In genomic region chr3L:818438-819138, dm6 we compare ENCODE assay signal across 2 fruit fly cellular contexts.
TF ChIP-seq lines count a peak whose summit lies in the region.

No protein-coding gene starts in this region.

TF ChIP-seq in whole organism, embryonic, 481 proteins besides CTCF, POLR2A, EP300 and RAD21 (continued from another document and continues in another):
- TF ChIP-seq pan (optimal IDR thresholded peaks at IDR 0.05; lab: Kevin White, UChicago) (no peak), pan (GFP tag; optimal IDR thresholded peaks at IDR 0.05 in 1 of 2, IDR thresholded peaks at IDR 0.05 in 1 of 2) (peak in 1 of 2 experiments; percentile 75), tgo (GFP tag; IDR thresholded peaks at IDR 0.05; lab: Robert Waterston, UW) (peak; percentile 19; the same call in 2 of the 3 replicates), rib (GFP tag; IDR thresholded peaks at IDR 0.05; lab: Robert Waterston, UW) (no peak), CG17361 (GFP tag; IDR thresholded peaks at IDR 0.05; lab: Robert Waterston, UW) (peak; percentile 40; the same call in 2 of the 3 replicates), slbo (GFP tag; IDR thresholded peaks at IDR 0.05; lab: Robert Waterston, UW) (0 out of 2 replicates have a peak, but pooled peaks have one; percentile 16), dysf (GFP tag; IDR thresholded peaks at IDR 0.05; lab: Robert Waterston, UW) (peak; percentile 21; the same call in 1 of the 3 replicates), CG11456 (GFP tag; IDR thresholded peaks at IDR 0.05; lab: Robert Waterston, UW) (no peak), mld (GFP tag; IDR thresholded peaks at IDR 0.05; lab: Robert Waterston, UW; ENCODE audit: partially characterized antibody) (no peak), zf30C (GFP tag; optimal IDR thresholded peaks at IDR 0.05; lab: Kevin White, UChicago) (no peak), Blimp-1 (GFP tag; optimal IDR thresholded peaks at IDR 0.05; lab: Kevin White, UChicago) (peak; percentile 29), chinmo (GFP tag; IDR thresholded peaks at IDR 0.05; lab: Robert Waterston, UW; ENCODE audit: partially characterized antibody) (0 out of 4 replicates have a peak, but pooled peaks have one; percentile 61), YL-1 (GFP tag; optimal IDR thresholded peaks at IDR 0.05; lab: Kevin White, UChicago) (no peak), hth (optimal IDR thresholded peaks at IDR 0.05; lab: Kevin White, UChicago) (no peak), ems (GFP tag; optimal IDR thresholded peaks at IDR 0.05; lab: Kevin White, UChicago) (no peak), CG14710 (tag; optimal IDR thresholded peaks at IDR 0.05; lab: Kevin White, UChicago) (no peak), Med (GFP tag; lab: Kevin White, UChicago) (peak; percentile 21), maf-S (GFP tag; optimal IDR thresholded peaks at IDR 0.05; lab: Kevin White, UChicago) (no peak), gem (tag; optimal IDR thresholded peaks at IDR 0.05; lab: Kevin White, UChicago) (peak; percentile 54), CG4854 (GFP tag; optimal IDR thresholded peaks at IDR 0.05; lab: Kevin White, UChicago) (no peak), BEAF-32 (GFP tag; optimal IDR thresholded peaks at IDR 0.05; lab: Kevin White, UChicago) (no peak), Gug (GFP tag; IDR thresholded peaks at IDR 0.05; lab: Robert Waterston, UW) (peak; percentile 35; the same call in 1 of the 4 replicates), CG10267 (tag; optimal IDR thresholded peaks at IDR 0.05; lab: Kevin White, UChicago) (no peak), dpn (GFP tag; optimal IDR thresholded peaks at IDR 0.05; lab: Kevin White, UChicago) (peak in 1 of 2 experiments; percentile 1), sim (GFP tag; IDR thresholded peaks at IDR 0.05; lab: Robert Waterston, UW) (no peak), Hr39 (optimal IDR thresholded peaks at IDR 0.05; lab: Kevin White, UChicago) (no peak), Bdp1 (GFP tag; optimal IDR thresholded peaks at IDR 0.05; lab: Kevin White, UChicago) (no peak), CG17568 (GFP tag; optimal IDR thresholded peaks at IDR 0.05; lab: Kevin White, UChicago) (no peak), Camta (GFP tag; optimal IDR thresholded peaks at IDR 0.05; lab: Kevin White, UChicago) (peak; percentile 10), Ptx1 (GFP tag; IDR thresholded peaks at IDR 0.05; lab: Robert Waterston, UW) (peak; percentile 32; the same call in 1 of the 2 replicates), chm (GFP tag; IDR thresholded peaks at IDR 0.05; lab: Robert Waterston, UW) (no peak), CG15269 (tag; optimal IDR thresholded peaks at IDR 0.05; lab: Kevin White, UChicago) (peak; percentile 50), CG33557 (GFP tag; optimal IDR thresholded peaks at IDR 0.05; lab: Kevin White, UChicago) (no peak), cad (GFP tag; optimal IDR thresholded peaks at IDR 0.05; lab: Kevin White, UChicago) (no peak), Xrp1 (GFP tag; IDR thresholded peaks at IDR 0.05; lab: Robert Waterston, UW) (0 out of 2 replicates have a peak, but pooled peaks have one; percentile 17), CG2712 (tag; optimal IDR thresholded peaks at IDR 0.05; lab: Kevin White, UChicago) (peak; percentile 14), CG10274 (GFP tag; optimal IDR thresholded peaks at IDR 0.05; lab: Kevin White, UChicago) (no peak), nerfin-1 (tag; optimal IDR thresholded peaks at IDR 0.05; lab: Kevin White, UChicago) (peak; percentile 4), gce (GFP tag; IDR thresholded peaks at IDR 0.05; lab: Robert Waterston, UW) (no peak), CG6689 (GFP tag; IDR thresholded peaks at IDR 0.05; lab: Robert Waterston, UW) (0 out of 2 replicates have a peak, but pooled peaks have one; percentile 18), CG17829 (tag; optimal IDR thresholded peaks at IDR 0.05; lab: Kevin White, UChicago) (peak; percentile 16), CG8924 (tag; optimal IDR thresholded peaks at IDR 0.05; lab: Kevin White, UChicago) (peak; percentile 3), Bteb2 (GFP tag; optimal IDR thresholded peaks at IDR 0.05; lab: Kevin White, UChicago) (no peak), CG13894 (tag; optimal IDR thresholded peaks at IDR 0.05; lab: Kevin White, UChicago) (no peak), CG1792 (GFP tag; optimal IDR thresholded peaks at IDR 0.05; lab: Kevin White, UChicago) (no peak), oc (tag; optimal IDR thresholded peaks at IDR 0.05; lab: Kevin White, UChicago) (peak; percentile 29), Asciz (GFP tag; optimal IDR thresholded peaks at IDR 0.05; lab: Kevin White, UChicago) (peak; percentile 1), vvl (GFP tag; IDR thresholded peaks at IDR 0.05; lab: Robert Waterston, UW) (peak; percentile 40), sug (tag; optimal IDR thresholded peaks at IDR 0.05; lab: Kevin White, UChicago) (no peak), peb (GFP tag; IDR thresholded peaks at IDR 0.05; lab: Robert Waterston, UW) (no peak), CG14050 (GFP tag; IDR thresholded peaks at IDR 0.05; lab: Robert Waterston, UW) (peak; percentile 48; the same call in 2 of the 3 replicates), CG10979 (tag; optimal IDR thresholded peaks at IDR 0.05; lab: Kevin White, UChicago) (peak; percentile 12), sna (GFP tag; IDR thresholded peaks at IDR 0.05; lab: Robert Waterston, UW; ENCODE audit: partially characterized antibody) (no peak), Ssrp (tag; optimal IDR thresholded peaks at IDR 0.05; lab: Kevin White, UChicago) (peak; percentile 16), CG18764 (GFP tag; optimal IDR thresholded peaks at IDR 0.05; lab: Kevin White, UChicago) (no peak), E2f1 (GFP tag; IDR thresholded peaks at IDR 0.05; lab: Robert Waterston, UW) (no peak), CG3407 (GFP tag; optimal IDR thresholded peaks at IDR 0.05; lab: Kevin White, UChicago) (no peak), Neu2 (GFP tag; optimal IDR thresholded peaks at IDR 0.05; lab: Kevin White, UChicago; ENCODE audit: borderline replicate concordance) (no peak), Kr (GFP tag; optimal IDR thresholded peaks at IDR 0.05; lab: Kevin White, UChicago) (no peak), Hr3 (GFP tag; optimal IDR thresholded peaks at IDR 0.05; lab: Kevin White, UChicago) (no peak), phol (tag; optimal IDR thresholded peaks at IDR 0.05; lab: Kevin White, UChicago) (peak; percentile 43), row (GFP tag; IDR thresholded peaks at IDR 0.05; lab: Robert Waterston, UW) (peak; percentile 30; the same call in 2 of the 3 replicates), ATbp (GFP tag; optimal IDR thresholded peaks at IDR 0.05; lab: Kevin White, UChicago) (peak; percentile 6), Vsx1 (GFP tag; optimal IDR thresholded peaks at IDR 0.05; lab: Kevin White, UChicago) (peak; percentile 30), grau (tag; optimal IDR thresholded peaks at IDR 0.05; lab: Kevin White, UChicago) (peak; percentile 20)

TF ChIP-seq in whole organism, prepupa, 60 proteins besides CTCF, POLR2A, EP300 and RAD21 (continued from another document):
- peak; percentile 38 for TF ChIP-seq Eip75B (GFP tag; optimal IDR thresholded peaks at IDR 0.05; lab: Kevin White, UChicago)
- TF ChIP-seq pdm3 (GFP tag; optimal IDR thresholded peaks at IDR 0.05; lab: Kevin White, UChicago) = peak; percentile 64
- peak; percentile 20 for TF ChIP-seq CG9139 (GFP tag; optimal IDR thresholded peaks at IDR 0.05; lab: Kevin White, UChicago)
- TF ChIP-seq Eip78C (GFP tag; lab: Kevin White, UChicago) = peak; percentile 93
- TF ChIP-seq OdsH (GFP tag; optimal IDR thresholded peaks at IDR 0.05; lab: Kevin White, UChicago) = peak; percentile 67
- TF ChIP-seq Blimp-1 (GFP tag; optimal IDR thresholded peaks at IDR 0.05; lab: Kevin White, UChicago) = no peak
- TF ChIP-seq Eip93F (GFP tag; optimal IDR thresholded peaks at IDR 0.05; lab: Kevin White, UChicago) = no peak
- TF ChIP-seq CG4318 (GFP tag; optimal IDR thresholded peaks at IDR 0.05; lab: Kevin White, UChicago) = peak; percentile 49
- TF ChIP-seq Lpt (GFP tag; optimal IDR thresholded peaks at IDR 0.05; lab: Kevin White, UChicago) = no peak
- peak; percentile 67 for TF ChIP-seq topi (GFP tag; optimal IDR thresholded peaks at IDR 0.05; lab: Kevin White, UChicago)
- TF ChIP-seq CG8632 (GFP tag; optimal IDR thresholded peaks at IDR 0.05; lab: Kevin White, UChicago) = peak; percentile 62
- peak; percentile 7 for TF ChIP-seq fd59A (GFP tag; optimal IDR thresholded peaks at IDR 0.05; lab: Kevin White, UChicago)
- TF ChIP-seq dsx (GFP tag; optimal IDR thresholded peaks at IDR 0.05; lab: Kevin White, UChicago; ENCODE audit: poor library complexity, severe bottlenecking) = peak; percentile 29
- peak; percentile 64 for TF ChIP-seq CG31627 (GFP tag; optimal IDR thresholded peaks at IDR 0.05; lab: Kevin White, UChicago)
- TF ChIP-seq CG34406 (GFP tag; optimal IDR thresholded peaks at IDR 0.05; lab: Kevin White, UChicago) = peak; percentile 63
- TF ChIP-seq achi (GFP tag; optimal IDR thresholded peaks at IDR 0.05; lab: Kevin White, UChicago) = peak; percentile 66
- TF ChIP-seq net (GFP tag; optimal IDR thresholded peaks at IDR 0.05; lab: Kevin White, UChicago) = peak; percentile 36
- TF ChIP-seq CG6792 (GFP tag; optimal IDR thresholded peaks at IDR 0.05; lab: Kevin White, UChicago) = peak; percentile 67
- peak; percentile 6; the same call in 1 of the 2 replicates for TF ChIP-seq CG11294 (GFP tag; IDR thresholded peaks at IDR 0.05; lab: Robert Waterston, UW)
- TF ChIP-seq CG1621 (tag; optimal IDR thresholded peaks at IDR 0.05; lab: Kevin White, UChicago) = peak; percentile 18
- peak; percentile 65 for TF ChIP-seq Hr39 (GFP tag; optimal IDR thresholded peaks at IDR 0.05; lab: Kevin White, UChicago)
- TF ChIP-seq vri (GFP tag; optimal IDR thresholded peaks at IDR 0.05; lab: Kevin White, UChicago) = peak; percentile 39
- no peak for TF ChIP-seq spab (GFP tag; optimal IDR thresholded peaks at IDR 0.05; lab: Kevin White, UChicago)
- peak; percentile 55 for TF ChIP-seq CG7368 (GFP tag; optimal IDR thresholded peaks at IDR 0.05; lab: Kevin White, UChicago)
- TF ChIP-seq CG10669 (GFP tag; optimal IDR thresholded peaks at IDR 0.05; lab: Kevin White, UChicago) = peak; percentile 32
- peak; percentile 14 for TF ChIP-seq CG6808 (GFP tag; optimal IDR thresholded peaks at IDR 0.05; lab: Kevin White, UChicago)
- TF ChIP-seq eg (GFP tag; IDR thresholded peaks at IDR 0.05; lab: Robert Waterston, UW) = peak; percentile 35; the same call in 1 of the 3 replicates
- TF ChIP-seq Hr4 (GFP tag; optimal IDR thresholded peaks at IDR 0.05; lab: Kevin White, UChicago) = peak; percentile 56
- TF ChIP-seq CG6163 (GFP tag; IDR thresholded peaks at IDR 0.05; lab: Robert Waterston, UW) = peak; percentile 52; the same call in 1 of the 3 replicates
- peak; percentile 43; the same call in 1 of the 2 replicates for TF ChIP-seq CG15336 (GFP tag; IDR thresholded peaks at IDR 0.05; lab: Robert Waterston, UW)
- TF ChIP-seq Met (GFP tag; optimal IDR thresholded peaks at IDR 0.05; lab: Kevin White, UChicago) = peak; percentile 68
- peak; percentile 58 for TF ChIP-seq Sox102F (GFP tag; optimal IDR thresholded peaks at IDR 0.05; lab: Kevin White, UChicago)
- TF ChIP-seq lz (GFP tag; optimal IDR thresholded peaks at IDR 0.05; lab: Kevin White, UChicago) = peak; percentile 45
- TF ChIP-seq CG6276 (GFP tag; optimal IDR thresholded peaks at IDR 0.05; lab: Kevin White, UChicago) = peak; percentile 16
- TF ChIP-seq CG6854 (GFP tag; optimal IDR thresholded peaks at IDR 0.05; lab: Kevin White, UChicago) = no peak
- TF ChIP-seq Sox15 (GFP tag; optimal IDR thresholded peaks at IDR 0.05; lab: Kevin White, UChicago) = peak; percentile 41
TF ChIP-seq in whole organism, prepupa: peak in this region for 50.
